Fruit fly (Drosophila melanogaster): Measurements from ENCODE around the gene CG6959.

Gene CG6959

dm6 chr3R:11821800-11822199 lies 47.5 kb downstream of the CG6959 start:
- no peak for TF ChIP-seq Pif1B (GFP tag; optimal IDR thresholded peaks at IDR 0.05)
- TF ChIP-seq CG4496 (GFP tag; IDR thresholded peaks at IDR 0.05), result no peak
- TF ChIP-seq Pif1A (GFP tag; optimal IDR thresholded peaks at IDR 0.05), result no peak
- TF ChIP-seq CG15710 (tag; optimal IDR thresholded peaks at IDR 0.05), result no peak
- no peak for TF ChIP-seq CG34367 (tag; optimal IDR thresholded peaks at IDR 0.05)
- no peak for TF ChIP-seq CG12605 (GFP tag; IDR thresholded peaks at IDR 0.05)
- TF ChIP-seq CG32121 (GFP tag; IDR thresholded peaks at IDR 0.05), result no peak
- no peak for TF ChIP-seq CG17806 (tag; optimal IDR thresholded peaks at IDR 0.05)

- no peak for TF ChIP-seq CG12605 (GFP tag; IDR thresholded peaks at IDR 0.05)
- TF ChIP-seq gl (tag; optimal IDR thresholded peaks at IDR 0.05), result no peak
- TF ChIP-seq Pif1B (GFP tag; optimal IDR thresholded peaks at IDR 0.05), result no peak
- TF ChIP-seq D1 (tag; optimal IDR thresholded peaks at IDR 0.05), result no peak
- no peak for TF ChIP-seq CG8301 (tag; optimal IDR thresholded peaks at IDR 0.05)
- no peak for TF ChIP-seq Pif1A (GFP tag; optimal IDR thresholded peaks at IDR 0.05)
- TF ChIP-seq EcR (GFP tag; optimal IDR thresholded peaks at IDR 0.05), result no peak
- no peak for TF ChIP-seq CG34367 (tag; optimal IDR thresholded peaks at IDR 0.05)
- TF ChIP-seq CG4496 (GFP tag; IDR thresholded peaks at IDR 0.05), result no peak
- TF ChIP-seq CG14655 (GFP tag; optimal IDR thresholded peaks at IDR 0.05), result no peak
- TF ChIP-seq fd96Ca (GFP tag; IDR thresholded peaks at IDR 0.05), result no peak
- no peak for TF ChIP-seq CG10348 (GFP tag; IDR thresholded peaks at IDR 0.05)
- TF ChIP-seq rn (GFP tag; IDR thresholded peaks at IDR 0.05), result no peak
Observed at dm6 chr3R:11820148-11820547, 49.1 kb downstream of the CG6959 start.

dm6 chr3R:11819640-11819979 lies 49.6 kb downstream of the CG6959 start:
- no peak for TF ChIP-seq CG34367 (tag; optimal IDR thresholded peaks at IDR 0.05)
- TF ChIP-seq CG32121 (GFP tag; IDR thresholded peaks at IDR 0.05), result no peak
- no peak for TF ChIP-seq CG17806 (tag; optimal IDR thresholded peaks at IDR 0.05)
- TF ChIP-seq CG12605 (GFP tag; IDR thresholded peaks at IDR 0.05), result 0 out of 2 replicates have a peak, but pooled peaks have one; percentile 2
- no peak for TF ChIP-seq D1 (tag; optimal IDR thresholded peaks at IDR 0.05)
- no peak for TF ChIP-seq rn (GFP tag; IDR thresholded peaks at IDR 0.05)

dm6 chr3R:11818930-11819639 lies 50.2 kb downstream of the CG6959 start, which contains the start of the genes COX5A and glo:
Gene COX5A, plus strand, starts transcription at chr3R:11819359.
Gene glo, minus strand, starts transcription at chr3R:11819420.
- TF ChIP-seq CG34367 (tag; optimal IDR thresholded peaks at IDR 0.05), result peak; percentile 26
- peak; percentile 9 for TF ChIP-seq CG9948 (tag; optimal IDR thresholded peaks at IDR 0.05)
- TF ChIP-seq CG13204 (GFP tag; optimal IDR thresholded peaks at IDR 0.05), result no peak
- no peak for TF ChIP-seq rn (GFP tag; IDR thresholded peaks at IDR 0.05)
- TF ChIP-seq CG14655 (GFP tag; optimal IDR thresholded peaks at IDR 0.05), result no peak
- TF ChIP-seq EcR (GFP tag; optimal IDR thresholded peaks at IDR 0.05), result no peak
- TF ChIP-seq CG8159 (tag; optimal IDR thresholded peaks at IDR 0.05), result peak; percentile 22
- TF ChIP-seq Pif1A (GFP tag; optimal IDR thresholded peaks at IDR 0.05), result no peak
- TF ChIP-seq CG4496 (GFP tag; IDR thresholded peaks at IDR 0.05), result peak; percentile 45; the same call in 2 of the 3 replicates
- no peak for TF ChIP-seq gl (tag; optimal IDR thresholded peaks at IDR 0.05)
- peak; percentile 43 for TF ChIP-seq Snoo (tag; optimal IDR thresholded peaks at IDR 0.05)
- TF ChIP-seq CG17806 (tag; optimal IDR thresholded peaks at IDR 0.05), result peak; percentile 21
- no peak for TF ChIP-seq Pif1B (GFP tag; optimal IDR thresholded peaks at IDR 0.05)
- TF ChIP-seq CG8301 (tag; optimal IDR thresholded peaks at IDR 0.05), result peak; percentile 23
- no peak; the same call in 2 of the 3 replicates for TF ChIP-seq fd96Ca (GFP tag; IDR thresholded peaks at IDR 0.05)
- no peak for TF ChIP-seq CG10348 (GFP tag; IDR thresholded peaks at IDR 0.05)
- no peak for TF ChIP-seq CG32121 (GFP tag; IDR thresholded peaks at IDR 0.05)
- TF ChIP-seq Ets98B (GFP tag; IDR thresholded peaks at IDR 0.05), result peak; percentile 63
- TF ChIP-seq CG15710 (tag; optimal IDR thresholded peaks at IDR 0.05), result peak; percentile 52
- TF ChIP-seq D1 (tag; optimal IDR thresholded peaks at IDR 0.05), result no peak
- TF ChIP-seq CG12605 (GFP tag; IDR thresholded peaks at IDR 0.05), result peak; percentile 43; the same call in 1 of the 2 replicates

dm6 chr3R:11812881-11813466 lies 56.3 kb downstream of the CG6959 start, which contains the start of gene ClC-a:
Gene ClC-a, minus strand, starts transcription at chr3R:11813207.
- TF ChIP-seq gl (tag; optimal IDR thresholded peaks at IDR 0.05) (no peak), CG32121 (GFP tag; IDR thresholded peaks at IDR 0.05) (0 out of 2 replicates have a peak, but pooled peaks have one; percentile 24), CG17806 (tag; optimal IDR thresholded peaks at IDR 0.05) (no peak), fd96Ca (GFP tag; IDR thresholded peaks at IDR 0.05) (no peak), D1 (tag; optimal IDR thresholded peaks at IDR 0.05) (no peak), CG13204 (GFP tag; optimal IDR thresholded peaks at IDR 0.05) (peak; percentile 87), EcR (GFP tag; optimal IDR thresholded peaks at IDR 0.05) (peak; percentile 37), CG9948 (tag; optimal IDR thresholded peaks at IDR 0.05) (no peak)

- TF ChIP-seq EcR (GFP tag; optimal IDR thresholded peaks at IDR 0.05) (no peak), CG14655 (GFP tag; optimal IDR thresholded peaks at IDR 0.05) (no peak), CG10348 (GFP tag; IDR thresholded peaks at IDR 0.05) (no peak), gl (tag; optimal IDR thresholded peaks at IDR 0.05) (no peak), CG9948 (tag; optimal IDR thresholded peaks at IDR 0.05) (no peak)
Observed at dm6 chr3R:11812479-11812878, 56.8 kb downstream of the CG6959 start.
